Fruit fly (Drosophila melanogaster) whole organism, embryonic: ENCODE data around the gene CG13884.
A peak's percentile ranks its signal among the peaks of the same experiment; 100 is the strongest.

ENCODE experiments used
- BtbVII ChIP-seq: fragments of 200-800 bp; sonication (Bioruptor generic); optimal IDR thresholded peaks from 3 replicates; lab custom pipeline; 2017; ENCODE audit warnings: missing biosample characterization, mild to moderate bottlenecking, missing genetic modification characterization
- CG10274 ChIP-seq: fragments of 200-800 bp; sonication (Bioruptor generic); optimal IDR thresholded peaks from 3 replicates; lab custom pipeline; 2017; ENCODE audit warnings: missing biosample characterization, mild to moderate bottlenecking, missing genetic modification characterization
- CG10959 ChIP-seq: fragments of 200-800 bp; sonication (Bioruptor generic); IDR thresholded peaks from 2 replicates; pipeline ENCODE4 v1.3.6; 2022; ENCODE audit warnings: missing biosample characterization, missing genetic modification characterization
- CG11085 ChIP-seq: fragments of 200-800 bp; sonication (Bioruptor generic); IDR thresholded peaks from 2 replicates; pipeline ENCODE4 v1.3.6; 2022; ENCODE audit warnings: missing biosample characterization, missing genetic modification characterization
- CG11560 ChIP-seq: fragments of 200-800 bp; sonication (Bioruptor generic); IDR thresholded peaks from 3 replicates; pipeline ENCODE4 v1.3.6; 2022; ENCODE audit warnings: missing biosample characterization, missing genetic modification characterization
- CG11695 ChIP-seq: fragments of 200-800 bp; sonication (Bioruptor generic); IDR thresholded peaks from 3 replicates; pipeline ENCODE4 v1.3.6; 2022; ENCODE audit warnings: missing biosample characterization, missing genetic modification characterization
- CG11696 ChIP-seq: fragments of 200-800 bp; sonication (Bioruptor generic); IDR thresholded peaks from 2 replicates; pipeline ENCODE4 v1.3.6; 2022; ENCODE audit warnings: missing biosample characterization, missing genetic modification characterization
- CG12071 ChIP-seq: fragments of 200-800 bp; sonication (Bioruptor generic); optimal IDR thresholded peaks from 3 replicates; lab custom pipeline; 2018; ENCODE audit warnings: missing biosample characterization, mild to moderate bottlenecking, missing genetic modification characterization
- CG15696 ChIP-seq: fragments of 200-800 bp; sonication (Bioruptor generic); optimal IDR thresholded peaks from 2 replicates; lab custom pipeline; 2019; ENCODE audit warnings: missing biosample characterization, mild to moderate bottlenecking, missing genetic modification characterization, moderate library complexity
- CG16813 ChIP-seq: fragments of 200-800 bp; sonication (Bioruptor generic); IDR thresholded peaks from 3 replicates; pipeline ENCODE4 v1.3.6; 2022; ENCODE audit warnings: missing biosample characterization, missing genetic modification characterization; ENCODE audit not compliant: partially characterized antibody
- CG17912 ChIP-seq: fragments of 200-800 bp; sonication (Bioruptor generic); optimal IDR thresholded peaks from 2 replicates; lab custom pipeline; 2018; ENCODE audit warnings: missing biosample characterization, mild to moderate bottlenecking, missing genetic modification characterization
- CG18011 ChIP-seq: fragments of 200-800 bp; sonication (Bioruptor generic); optimal IDR thresholded peaks from 2 replicates; lab custom pipeline; 2017; ENCODE audit warnings: missing biosample characterization, missing genetic modification characterization, mild to moderate bottlenecking, moderate library complexity, missing genotype
- CG1832 ChIP-seq: fragments of 200-800 bp; sonication (Bioruptor generic); optimal IDR thresholded peaks from 2 replicates; lab custom pipeline; 2017; ENCODE audit warnings: missing biosample characterization, mild to moderate bottlenecking, missing genetic modification characterization, inconsistent platforms
- CG3065 ChIP-seq: fragments of 200-800 bp; sonication (Bioruptor generic); optimal IDR thresholded peaks from 2 replicates; lab custom pipeline; 2016; ENCODE audit warnings: missing biosample characterization, missing genetic modification characterization
- CG6689 ChIP-seq: fragments of 200-800 bp; sonication (Bioruptor generic); IDR thresholded peaks from 2 replicates; pipeline ENCODE4 v1.3.6; 2022; ENCODE audit warnings: missing biosample characterization, missing genetic modification characterization
- CG7987 ChIP-seq: fragments of 200-800 bp; sonication (Bioruptor generic); optimal IDR thresholded peaks from 2 replicates; lab custom pipeline; 2018; ENCODE audit warnings: missing biosample characterization, mild to moderate bottlenecking, missing genetic modification characterization, moderate library complexity
- CG9876 ChIP-seq: fragments of 200-800 bp; sonication (Bioruptor generic); optimal IDR thresholded peaks from 2 replicates; lab custom pipeline; 2016; ENCODE audit warnings: missing biosample characterization, missing genetic modification characterization
- CG9932 ChIP-seq: fragments of 200-800 bp; sonication (Bioruptor generic); IDR thresholded peaks from 2 replicates; pipeline ENCODE4 v1.3.6; 2022; ENCODE audit warnings: missing biosample characterization, missing genetic modification characterization
- Camta ChIP-seq: fragments of 200-800 bp; sonication (Bioruptor generic); optimal IDR thresholded peaks from 2 replicates; lab custom pipeline; 2016; ENCODE audit warnings: missing biosample characterization, missing genetic modification characterization
- HLH4C ChIP-seq: fragments of 200-800 bp; sonication (Bioruptor generic); IDR thresholded peaks from 3 replicates; pipeline ENCODE4 v1.3.6; 2022; ENCODE audit warnings: missing biosample characterization, missing genetic modification characterization; ENCODE audit not compliant: partially characterized antibody
- HmgD ChIP-seq: fragments of 200-800 bp; sonication (Bioruptor generic); optimal IDR thresholded peaks from 3 replicates; lab custom pipeline; 2016; ENCODE audit warnings: missing biosample characterization, missing genetic modification characterization
- MESR4 ChIP-seq: fragments of 200-800 bp; sonication (Bioruptor generic); optimal IDR thresholded peaks from 2 replicates; lab custom pipeline; 2018; ENCODE audit warnings: missing biosample characterization, mild to moderate bottlenecking, missing genetic modification characterization, moderate library complexity
- Med ChIP-seq: fragments of 200-800 bp; sonication (Bioruptor generic); peaks from one replicate; lab custom pipeline; 2016; ENCODE audit warnings: missing biosample characterization, missing genetic modification characterization, mild to moderate bottlenecking, inconsistent platforms, moderate library complexity
- Mes4 ChIP-seq: fragments of 200-800 bp; sonication (Bioruptor generic); optimal IDR thresholded peaks from 2 replicates; lab custom pipeline; 2016; ENCODE audit warnings: missing biosample characterization, missing genetic modification characterization
- TFAM ChIP-seq: fragments of 200-800 bp; sonication (Bioruptor generic); optimal IDR thresholded peaks from 2 replicates; lab custom pipeline; 2017; ENCODE audit warnings: missing biosample characterization, missing genetic modification characterization, inconsistent platforms
- al ChIP-seq: fragments of 200-800 bp; sonication (Bioruptor generic); IDR thresholded peaks from 2 replicates; pipeline ENCODE4 v1.3.6; 2022; ENCODE audit warnings: missing biosample characterization, missing genetic modification characterization
- bab2 ChIP-seq: fragments of 200-800 bp; sonication (Bioruptor generic); optimal IDR thresholded peaks from 2 replicates; lab custom pipeline; 2016; ENCODE audit warnings: missing biosample characterization, missing genetic modification characterization
- bbx ChIP-seq: fragments of 200-800 bp; sonication (Bioruptor generic); IDR thresholded peaks from 2 replicates; pipeline ENCODE4 v1.3.6; 2022; ENCODE audit warnings: missing biosample characterization, missing genetic modification characterization; ENCODE audit not compliant: partially characterized antibody
- chinmo ChIP-seq: fragments of 200-800 bp; sonication (Bioruptor generic); IDR thresholded peaks from 4 replicates; pipeline ENCODE4 v1.3.6; 2022; ENCODE audit warnings: missing biosample characterization, missing genetic modification characterization; ENCODE audit not compliant: partially characterized antibody
- crc ChIP-seq: fragments of 200-800 bp; sonication (Bioruptor generic); optimal IDR thresholded peaks from 2 replicates; lab custom pipeline; 2016; ENCODE audit warnings: missing biosample characterization, missing genetic modification characterization
- dpn ChIP-seq, 2 experiments: fragments of 200-800 bp; sonication (Bioruptor generic); optimal IDR thresholded peaks; 3 replicates each; lab custom pipeline; 2016; ENCODE audit warnings: missing biosample characterization in 2 of 2, missing genetic modification characterization in 2 of 2
- ems ChIP-seq: fragments of 200-800 bp; sonication (Bioruptor generic); optimal IDR thresholded peaks from 3 replicates; lab custom pipeline; 2016; ENCODE audit warnings: missing biosample characterization, missing genetic modification characterization
- fru ChIP-seq: fragments of >200 bp; optimal IDR thresholded peaks from 2 replicates; lab custom pipeline; 2017
- fu2 ChIP-seq: fragments of 200-800 bp; sonication (Bioruptor generic); optimal IDR thresholded peaks from 2 replicates; lab custom pipeline; 2016; ENCODE audit warnings: missing biosample characterization, missing genetic modification characterization
- gce ChIP-seq: fragments of 200-800 bp; sonication (Bioruptor generic); IDR thresholded peaks from 3 replicates; pipeline ENCODE4 v1.3.6; 2022; ENCODE audit warnings: missing biosample characterization, missing genetic modification characterization
- h ChIP-seq: fragments of >200 bp; optimal IDR thresholded peaks from 2 replicates; lab custom pipeline; 2017
- lola ChIP-seq, 3 experiments: fragments of >200 bp in 2 of 3; fragments of 200-800 bp in 1 of 3; sonication (Bioruptor generic) in 1 of 3; optimal IDR thresholded peaks; 2 replicates each; lab custom pipeline; 2017 to 2019; ENCODE audit warnings: missing biosample characterization in 3 of 3, missing genetic modification characterization in 3 of 3, mild to moderate bottlenecking in 1 of 3, moderate library complexity in 1 of 3
- maf-S ChIP-seq: fragments of 200-800 bp; sonication (Bioruptor generic); optimal IDR thresholded peaks from 2 replicates; lab custom pipeline; 2016; ENCODE audit warnings: missing biosample characterization, missing genetic modification characterization
- nau ChIP-seq: fragments of 200-800 bp; sonication (Bioruptor generic); optimal IDR thresholded peaks from 3 replicates; lab custom pipeline; 2017; ENCODE audit warnings: missing biosample characterization, mild to moderate bottlenecking, missing genetic modification characterization, missing genetic modification reagents
- onecut ChIP-seq: fragments of 200-800 bp; sonication (Bioruptor generic); IDR thresholded peaks from 2 replicates; pipeline ENCODE4 v1.3.6; 2022; ENCODE audit warnings: missing biosample characterization, missing genetic modification characterization
- otp ChIP-seq: fragments of 200-800 bp; sonication (Bioruptor generic); IDR thresholded peaks from 3 replicates; pipeline ENCODE4, ENCODE4 v1.3.6; 2022; ENCODE audit warnings: missing biosample characterization, missing genetic modification characterization
- pan ChIP-seq, 4 experiments: fragments of >200 bp in 3 of 4; fragments of 200-800 bp in 1 of 4; sonication (Bioruptor generic) in 1 of 4; optimal IDR thresholded peaks in 3 of 4; IDR thresholded peaks in 1 of 4; 2 replicates each; pipeline versions ENCODE4 v1.3.6 to Lab custom; 2017 to 2022; ENCODE audit warnings: missing biosample characterization in 2 of 4, missing genetic modification characterization in 2 of 4, mixed read lengths in 1 of 4
- row ChIP-seq: fragments of 200-800 bp; sonication (Bioruptor generic); IDR thresholded peaks from 3 replicates; pipeline ENCODE4 v1.3.6; 2022; ENCODE audit warnings: missing biosample characterization, missing genetic modification characterization
- sima ChIP-seq: fragments of 200-800 bp; sonication (Bioruptor generic); optimal IDR thresholded peaks from 2 replicates; lab custom pipeline; 2016; ENCODE audit warnings: missing biosample characterization, missing genetic modification characterization
- slou ChIP-seq: fragments of 200-800 bp; sonication (Bioruptor generic); optimal IDR thresholded peaks from 3 replicates; lab custom pipeline; 2016; ENCODE audit warnings: missing biosample characterization, missing genetic modification characterization
- sqz ChIP-seq: fragments of 200-800 bp; sonication (Bioruptor generic); optimal IDR thresholded peaks from 3 replicates; lab custom pipeline; 2018; ENCODE audit warnings: missing biosample characterization, mild to moderate bottlenecking, missing genetic modification characterization
- ssp ChIP-seq: fragments of 200-800 bp; sonication (Bioruptor generic); IDR thresholded peaks from 2 replicates; pipeline ENCODE4 v1.3.6; 2022; ENCODE audit warnings: missing biosample characterization, missing genetic modification characterization
- tgo ChIP-seq: fragments of 200-800 bp; sonication (Bioruptor generic); IDR thresholded peaks from 3 replicates; pipeline ENCODE4 v1.3.6; 2022; ENCODE audit warnings: missing biosample characterization, missing genetic modification characterization
- zen2 ChIP-seq: fragments of 200-800 bp; sonication (Bioruptor generic); IDR thresholded peaks from 3 replicates; pipeline ENCODE4 v1.3.6; 2022; ENCODE audit warnings: missing biosample characterization, missing genetic modification characterization; ENCODE audit not compliant: partially characterized antibody
- zfh2 ChIP-seq: fragments of 200-800 bp; sonication (Bioruptor generic); optimal IDR thresholded peaks from 2 replicates; lab custom pipeline; 2016; ENCODE audit warnings: missing biosample characterization, missing genetic modification characterization

The CG13884 gene

dm6 chr3L:350651-351228 is 15.5 kb downstream of the CG13884 start (continued):
- no peak for TF ChIP-seq fu2 (GFP tag; lab: Kevin White, UChicago)
- no peak for TF ChIP-seq bbx (GFP tag; lab: Robert Waterston, UW)
- no peak for TF ChIP-seq slou (GFP tag; lab: Kevin White, UChicago)
- TF ChIP-seq zen2 = no peak
- peak; percentile 75 for TF ChIP-seq bab2 (GFP tag; lab: Kevin White, UChicago)
- TF ChIP-seq sqz (GFP tag; lab: Kevin White, UChicago) = no peak
- TF ChIP-seq CG10274 = no peak
- TF ChIP-seq CG9876 = no peak
- no peak for TF ChIP-seq onecut (GFP tag; lab: Robert Waterston, UW)
- no peak for TF ChIP-seq fru (lab: Kevin White, UChicago)
- no peak for TF ChIP-seq CG10959
- TF ChIP-seq Camta (GFP tag; lab: Kevin White, UChicago) = peak; percentile 61
- no peak for TF ChIP-seq CG7987
- peak; percentile 32 for TF ChIP-seq maf-S (GFP tag; lab: Kevin White, UChicago)
- no peak for TF ChIP-seq pan (optimal IDR thresholded peaks at IDR 0.05; lab: Kevin White, UChicago)
- TF ChIP-seq pan (GFP tag; optimal IDR thresholded peaks at IDR 0.05 in 1 of 2, IDR thresholded peaks at IDR 0.05 in 1 of 2) = peak in 1 of 2 experiments; percentile 91
- TF ChIP-seq nau (GFP tag; lab: Kevin White, UChicago) = no peak
- no peak for TF ChIP-seq CG1832 (GFP tag; lab: Kevin White, UChicago)
- no peak for TF ChIP-seq CG16813 (GFP tag; lab: Robert Waterston, UW)
- peak; percentile 12 for TF ChIP-seq zfh2 (GFP tag; lab: Kevin White, UChicago)
- TF ChIP-seq MESR4 (GFP tag; lab: Kevin White, UChicago) = no peak
- TF ChIP-seq BtbVII (GFP tag; lab: Kevin White, UChicago) = peak; percentile 33
- TF ChIP-seq CG15696 = peak; percentile 13
- TF ChIP-seq otp (GFP tag; lab: Robert Waterston, UW) = peak; percentile 67; the same call in 1 of the 3 replicates
- TF ChIP-seq chinmo (GFP tag; lab: Robert Waterston, UW) = no peak
- no peak for TF ChIP-seq HmgD (GFP tag; lab: Kevin White, UChicago)
- peak; percentile 88 for TF ChIP-seq row (GFP tag; lab: Robert Waterston, UW)
- peak; percentile 84 for TF ChIP-seq tgo (GFP tag; lab: Robert Waterston, UW)
- TF ChIP-seq lola (GFP tag; optimal IDR thresholded peaks at IDR 0.05; lab: Kevin White, UChicago) = peak in 1 of 3 experiments; percentile 23
- TF ChIP-seq CG6689 = peak; percentile 87
- no peak for TF ChIP-seq h
- TF ChIP-seq CG18011 = no peak
- peak; percentile 69 for TF ChIP-seq CG11696 (GFP tag; lab: Robert Waterston, UW)
- peak; percentile 65 for TF ChIP-seq ssp (GFP tag; lab: Robert Waterston, UW)
- TF ChIP-seq CG11085 (GFP tag; lab: Robert Waterston, UW) = peak; percentile 70
- no peak for TF ChIP-seq CG17912 (GFP tag; lab: Kevin White, UChicago)
- peak; percentile 45 for TF ChIP-seq sima (GFP tag; lab: Kevin White, UChicago)
- TF ChIP-seq ems (GFP tag; lab: Kevin White, UChicago) = peak; percentile 70
- TF ChIP-seq Mes4 (GFP tag; lab: Kevin White, UChicago) = no peak
- TF ChIP-seq HLH4C (GFP tag; lab: Robert Waterston, UW) = no peak
- TF ChIP-seq dpn (GFP tag; optimal IDR thresholded peaks at IDR 0.05; lab: Kevin White, UChicago) = peak; percentile 65 to 74
- no peak for TF ChIP-seq TFAM
- TF ChIP-seq al (GFP tag; lab: Robert Waterston, UW) = peak; percentile 68
- TF ChIP-seq Med (GFP tag; lab: Kevin White, UChicago) = peak; percentile 92
- TF ChIP-seq gce (GFP tag; lab: Robert Waterston, UW) = peak; percentile 60; the same call in 1 of the 3 replicates
- peak; percentile 57 for TF ChIP-seq CG9932
- no peak for TF ChIP-seq CG12071 (GFP tag; lab: Kevin White, UChicago)
- TF ChIP-seq CG3065 (GFP tag; lab: Kevin White, UChicago) = no peak
- 0 out of 3 replicates have a peak, but pooled peaks have one; percentile 49 for TF ChIP-seq CG11560 (tag; lab: Robert Waterston, UW)
- peak; percentile 67 for TF ChIP-seq crc (GFP tag; lab: Kevin White, UChicago)
- TF ChIP-seq CG11695 (GFP tag; lab: Robert Waterston, UW) = peak; percentile 88
